Worm (Caenorhabditis elegans): Measurements from ENCODE around the gene M02B7.2.

ce11 chrIV:3826590-3827128 is 23.3 kb downstream of the M02B7.2 start, which contains the start of gene F28F9.3:
- TF ChIP-seq ceh-48 (tag; optimal IDR thresholded peaks at IDR 0.05) (no peak), tbx-2 (tag; optimal IDR thresholded peaks at IDR 0.05) (no peak), pha-4 (tag; optimal IDR thresholded peaks at IDR 0.05) (no peak), ama-1 (optimal IDR thresholded peaks at IDR 0.05) (no peak), Y22D7AL.16 (tag; optimal IDR thresholded peaks at IDR 0.05) (no peak), unc-42 (tag; optimal IDR thresholded peaks at IDR 0.05) (no peak), nhr-232 (tag; optimal IDR thresholded peaks at IDR 0.05) (no peak), ceh-24 (tag; optimal IDR thresholded peaks at IDR 0.05) (no peak)
